Fruit fly (Drosophila melanogaster): Measurements from ENCODE around the gene sba.

sba gene

dm6 chr3R:23940840-23941364 is 18.1 kb upstream of the sba start:
- TF ChIP-seq CG34367 (tag; optimal IDR thresholded peaks at IDR 0.05) (no peak), CG14655 (GFP tag; optimal IDR thresholded peaks at IDR 0.05) (no peak), Ets98B (GFP tag; IDR thresholded peaks at IDR 0.05) (no peak; the same call in 1 of the 2 replicates), EcR (GFP tag; optimal IDR thresholded peaks at IDR 0.05) (no peak), CG17806 (tag; optimal IDR thresholded peaks at IDR 0.05) (no peak), rn (GFP tag; IDR thresholded peaks at IDR 0.05) (no peak), D1 (tag; optimal IDR thresholded peaks at IDR 0.05) (no peak), fd96Ca (GFP tag; IDR thresholded peaks at IDR 0.05) (no peak), CG12605 (GFP tag; IDR thresholded peaks at IDR 0.05) (no peak), CG8159 (tag; optimal IDR thresholded peaks at IDR 0.05) (no peak), CG10348 (GFP tag; IDR thresholded peaks at IDR 0.05) (no peak), Pif1B (GFP tag; optimal IDR thresholded peaks at IDR 0.05) (no peak), CG32121 (GFP tag; IDR thresholded peaks at IDR 0.05) (no peak), CG8301 (tag; optimal IDR thresholded peaks at IDR 0.05) (no peak), gl (tag; optimal IDR thresholded peaks at IDR 0.05) (no peak), Pif1A (GFP tag; optimal IDR thresholded peaks at IDR 0.05) (no peak), CG9948 (tag; optimal IDR thresholded peaks at IDR 0.05) (no peak), CG15710 (tag; optimal IDR thresholded peaks at IDR 0.05) (no peak)

dm6 chr3R:23939921-23940839 is 17.4 kb upstream of the sba start:
- 0 out of 3 replicates have a peak, but pooled peaks have one; percentile 49 for TF ChIP-seq fd96Ca (GFP tag; IDR thresholded peaks at IDR 0.05)
- TF ChIP-seq CG14655 (GFP tag; optimal IDR thresholded peaks at IDR 0.05), result peak; percentile 22
- TF ChIP-seq EcR (GFP tag; optimal IDR thresholded peaks at IDR 0.05), result no peak
- peak; percentile 60 for TF ChIP-seq CG4496 (GFP tag; IDR thresholded peaks at IDR 0.05)
- TF ChIP-seq CG9948 (tag; optimal IDR thresholded peaks at IDR 0.05), result no peak
- peak; percentile 15 for TF ChIP-seq Pif1A (GFP tag; optimal IDR thresholded peaks at IDR 0.05)
- no peak for TF ChIP-seq D1 (tag; optimal IDR thresholded peaks at IDR 0.05)
- no peak for TF ChIP-seq CG8301 (tag; optimal IDR thresholded peaks at IDR 0.05)
- TF ChIP-seq Ets98B (GFP tag; IDR thresholded peaks at IDR 0.05), result peak; percentile 65
- peak; percentile 37; the same call in 1 of the 2 replicates for TF ChIP-seq CG32121 (GFP tag; IDR thresholded peaks at IDR 0.05)
- no peak; the same call in 1 of the 2 replicates for TF ChIP-seq CG12605 (GFP tag; IDR thresholded peaks at IDR 0.05)
- no peak for TF ChIP-seq CG17806 (tag; optimal IDR thresholded peaks at IDR 0.05)
- no peak for TF ChIP-seq gl (tag; optimal IDR thresholded peaks at IDR 0.05)

- TF ChIP-seq CG4496 (GFP tag; IDR thresholded peaks at IDR 0.05), result no peak
- no peak for TF ChIP-seq D1 (tag; optimal IDR thresholded peaks at IDR 0.05)
- no peak for TF ChIP-seq gl (tag; optimal IDR thresholded peaks at IDR 0.05)
- TF ChIP-seq CG13204 (GFP tag; optimal IDR thresholded peaks at IDR 0.05), result no peak
- TF ChIP-seq CG12605 (GFP tag; IDR thresholded peaks at IDR 0.05), result no peak
- TF ChIP-seq EcR (GFP tag; optimal IDR thresholded peaks at IDR 0.05), result no peak
- no peak for TF ChIP-seq CG8159 (tag; optimal IDR thresholded peaks at IDR 0.05)
- TF ChIP-seq Pif1A (GFP tag; optimal IDR thresholded peaks at IDR 0.05), result no peak
- TF ChIP-seq CG15710 (tag; optimal IDR thresholded peaks at IDR 0.05), result no peak
Observed at dm6 chr3R:23938564-23939122, 15.9 kb upstream of the sba start.

dm6 chr3R:23933684-23934575 is 11.2 kb upstream of the sba start, which contains the start of gene CG5854:
TSS of gene CG5854 (plus strand) at chr3R:23933912.
- TF ChIP-seq CG10348 (GFP tag; IDR thresholded peaks at IDR 0.05), result peak; percentile 83
- TF ChIP-seq CG13204 (GFP tag; optimal IDR thresholded peaks at IDR 0.05), result peak; percentile 93
- peak; percentile 98 for TF ChIP-seq Pif1A (GFP tag; optimal IDR thresholded peaks at IDR 0.05)
- peak; percentile 96 for TF ChIP-seq CG15710 (tag; optimal IDR thresholded peaks at IDR 0.05)
- peak; percentile 98 for TF ChIP-seq CG12605 (GFP tag; IDR thresholded peaks at IDR 0.05)
- TF ChIP-seq CG14655 (GFP tag; optimal IDR thresholded peaks at IDR 0.05), result peak; percentile 98
- TF ChIP-seq rn (GFP tag; IDR thresholded peaks at IDR 0.05), result peak; percentile 94
- TF ChIP-seq CG8159 (tag; optimal IDR thresholded peaks at IDR 0.05), result peak; percentile 96
- TF ChIP-seq CG17806 (tag; optimal IDR thresholded peaks at IDR 0.05), result peak; percentile 92
- peak; percentile 95 for TF ChIP-seq Snoo (tag; optimal IDR thresholded peaks at IDR 0.05)
- TF ChIP-seq CG9948 (tag; optimal IDR thresholded peaks at IDR 0.05), result peak; percentile 91
- peak; percentile 98 for TF ChIP-seq EcR (GFP tag; optimal IDR thresholded peaks at IDR 0.05)
- TF ChIP-seq Pif1B (GFP tag; optimal IDR thresholded peaks at IDR 0.05), result peak; percentile 97
- peak; percentile 99 for TF ChIP-seq CG4496 (GFP tag; IDR thresholded peaks at IDR 0.05)
- TF ChIP-seq CG32121 (GFP tag; IDR thresholded peaks at IDR 0.05), result peak; percentile 96
- TF ChIP-seq fd96Ca (GFP tag; IDR thresholded peaks at IDR 0.05), result peak; percentile 99
- TF ChIP-seq CG8301 (tag; optimal IDR thresholded peaks at IDR 0.05), result peak; percentile 96
- peak; percentile 95 for TF ChIP-seq CG34367 (tag; optimal IDR thresholded peaks at IDR 0.05)
- TF ChIP-seq Ets98B (GFP tag; IDR thresholded peaks at IDR 0.05), result peak; percentile 99
- no peak for TF ChIP-seq D1 (tag; optimal IDR thresholded peaks at IDR 0.05)
- peak; percentile 93 for TF ChIP-seq gl (tag; optimal IDR thresholded peaks at IDR 0.05)

dm6 chr3R:23933430-23933683 is 10.6 kb upstream of the sba start, which contains the start of gene RpS19b:
TSS of gene RpS19b (minus strand) at chr3R:23933530.
- TF ChIP-seq CG34367 (tag; optimal IDR thresholded peaks at IDR 0.05) (no peak), CG8159 (tag; optimal IDR thresholded peaks at IDR 0.05) (no peak)
